Worm (Caenorhabditis elegans) whole organism, L4 larva: ENCODE results near the gene B0393.4.

ENCODE experiments used
- D1046.2 ChIP-seq: fragments of 200-800 bp; sonication (Bioruptor generic); IDR thresholded peaks from 2 replicates; pipeline ENCODE4 v1.3.6; 2022; ENCODE audit warnings: missing genetic modification characterization, missing compliant biosample characterization
- Y105C5A.15 ChIP-seq: fragments of 200-800 bp; sonication (Bioruptor generic); IDR thresholded peaks from 2 replicates; pipeline ENCODE4 v1.3.6; 2022; ENCODE audit warnings: missing genetic modification characterization, missing compliant biosample characterization
- aha-1 ChIP-seq: fragments of 150-350 bp; peaks from one replicate; lab custom pipeline; 2014; ENCODE audit warnings: missing biosample characterization, missing genetic modification characterization
- aly-2 ChIP-seq: sonication (generic microtip); optimal IDR thresholded peaks from 2 replicates; lab custom pipeline; 2018; ENCODE audit warnings: missing biosample characterization, missing genetic modification characterization
- ama-1 ChIP-seq: fragments of 150-350 bp; optimal IDR thresholded peaks from 2 replicates; lab custom pipeline; 2014; ENCODE audit warnings: inconsistent platforms, mixed read lengths
- arid-1 ChIP-seq: fragments of 200-800 bp; sonication (Bioruptor generic); conservative IDR thresholded peaks from 2 replicates; pipeline ENCODE4 v1.3.6; 2022; ENCODE audit warnings: missing genetic modification reagents, missing genetic modification characterization, missing compliant biosample characterization
- attf-4 ChIP-seq: sonication (generic microtip); optimal IDR thresholded peaks from 3 replicates; lab custom pipeline; 2017; ENCODE audit warnings: missing biosample characterization, missing genetic modification characterization
- ceh-44 ChIP-seq: fragments of 200-800 bp; sonication (Bioruptor generic); IDR thresholded peaks from 2 replicates; pipeline ENCODE4 v1.3.6; 2022; ENCODE audit warnings: missing genetic modification reagents, missing genetic modification characterization, missing compliant biosample characterization
- ceh-82 ChIP-seq: sonication (generic microtip); optimal IDR thresholded peaks from 2 replicates; lab custom pipeline; 2017; ENCODE audit warnings: missing biosample characterization, missing genetic modification characterization
- ces-1 ChIP-seq: fragments of 150-350 bp; sonication (generic microtip); optimal IDR thresholded peaks from 4 replicates; lab custom pipeline; 2014; ENCODE audit warnings: missing biosample characterization, missing genetic modification reagents, missing genetic modification characterization
- ctbp-1 ChIP-seq: fragments of 200-800 bp; sonication (Bioruptor generic); IDR thresholded peaks from 2 replicates; pipeline ENCODE4 v1.3.6; 2022; ENCODE audit warnings: missing genetic modification reagents, missing genetic modification characterization, missing compliant biosample characterization
- daf-16 ChIP-seq, 3 experiments: sonication (generic microtip); optimal IDR thresholded peaks; 2 replicates each; lab custom pipeline; 2016 to 2017; ENCODE audit warnings: missing genetic modification characterization in 3 of 3, missing genetic modification reagents in 3 of 3, mild to moderate bottlenecking in 2 of 3, missing compliant biosample characterization in 2 of 3, missing biosample characterization in 1 of 3, moderate library complexity in 1 of 3
- daf-8 ChIP-seq: fragments of 200-800 bp; sonication (Bioruptor generic); IDR thresholded peaks from 2 replicates; pipeline ENCODE4 v1.3.6; 2022; ENCODE audit warnings: missing genetic modification characterization, missing compliant biosample characterization
- fos-1 ChIP-seq: fragments of 150-350 bp; optimal IDR thresholded peaks from 2 replicates; lab custom pipeline; 2014; ENCODE audit warnings: missing biosample characterization, missing genetic modification characterization
- hif-1 ChIP-seq, 2 experiments: sonication (generic microtip); optimal IDR thresholded peaks; 2 replicates each; lab custom pipeline; 2016 to 2017; ENCODE audit warnings: missing compliant biosample characterization in 2 of 2, missing genetic modification characterization in 2 of 2, missing genetic modification reagents in 2 of 2, missing genotype in 2 of 2, mild to moderate bottlenecking in 1 of 2
- hlh-11 ChIP-seq: fragments of 200-800 bp; sonication (Bioruptor generic); optimal IDR thresholded peaks from 2 replicates; lab custom pipeline; 2018; ENCODE audit warnings: mild to moderate bottlenecking, missing genetic modification characterization, missing compliant biosample characterization
- hlh-30 ChIP-seq: sonication (generic microtip); optimal IDR thresholded peaks from 2 replicates; lab custom pipeline; 2017; ENCODE audit warnings: antibody characterized with exemption, mild to moderate bottlenecking, missing genetic modification characterization, missing compliant biosample characterization; ENCODE audit not compliant: insufficient read depth
- hmg-1.1 ChIP-seq: fragments of 200-800 bp; sonication (Bioruptor generic); IDR thresholded peaks from 2 replicates; pipeline ENCODE4 v1.3.6; 2022; ENCODE audit warnings: missing genetic modification reagents, missing genetic modification characterization, missing compliant biosample characterization
- lin-15B ChIP-seq: fragments of 150-350 bp; sonication (generic microtip); optimal IDR thresholded peaks from 3 replicates; lab custom pipeline; 2014; ENCODE audit warnings: missing biosample characterization, missing genetic modification characterization
- lin-38 ChIP-seq: fragments of 200-800 bp; sonication (Bioruptor generic); IDR thresholded peaks from 2 replicates; pipeline ENCODE4 v1.3.6; 2022; ENCODE audit warnings: missing genetic modification reagents, missing genetic modification characterization, missing compliant biosample characterization
- lir-3 ChIP-seq: sonication (generic microtip); optimal IDR thresholded peaks from 2 replicates; lab custom pipeline; 2016; ENCODE audit warnings: mild to moderate bottlenecking, missing genetic modification characterization, missing compliant biosample characterization
- lsy-2 ChIP-seq, 2 experiments: fragments of 150-350 bp in 1 of 2; sonication (generic microtip) in 1 of 2; optimal IDR thresholded peaks; 2 replicates each; lab custom pipeline; 2014 to 2017; ENCODE audit warnings: missing biosample characterization in 2 of 2, missing genetic modification characterization in 2 of 2
- mes-2 ChIP-seq: sonication (generic microtip); optimal IDR thresholded peaks from 2 replicates; lab custom pipeline; 2016; ENCODE audit warnings: missing genotype, mild to moderate bottlenecking, missing genetic modification characterization, missing compliant biosample characterization; ENCODE audit not compliant: poor library complexity, severe bottlenecking
- nhr-102 ChIP-seq: sonication (generic microtip); optimal IDR thresholded peaks from 2 replicates; lab custom pipeline; 2016; ENCODE audit warnings: mild to moderate bottlenecking, missing genetic modification characterization, moderate library complexity, missing compliant biosample characterization
- nhr-25 ChIP-seq: sonication (generic microtip); optimal IDR thresholded peaks from 2 replicates; lab custom pipeline; 2017; ENCODE audit warnings: missing genetic modification characterization, mild to moderate bottlenecking, missing compliant biosample characterization, antibody characterized with exemption, moderate library complexity, borderline replicate concordance; ENCODE audit not compliant: insufficient read depth
- nhr-41 ChIP-seq: fragments of 200-800 bp; sonication (Bioruptor generic); IDR thresholded peaks from 2 replicates; pipeline ENCODE4 v1.3.6; 2022; ENCODE audit warnings: missing genetic modification reagents, missing genetic modification characterization, missing compliant biosample characterization
- nhr-6 ChIP-seq: fragments of 150-350 bp; optimal IDR thresholded peaks from 2 replicates; lab custom pipeline; 2014; ENCODE audit warnings: missing biosample characterization, missing genetic modification characterization
- nhr-76 ChIP-seq: fragments of 150-350 bp; optimal IDR thresholded peaks from 2 replicates; lab custom pipeline; 2014; ENCODE audit warnings: missing biosample characterization, missing genetic modification characterization
- pqm-1 ChIP-seq: sonication (generic microtip); optimal IDR thresholded peaks from 2 replicates; lab custom pipeline; 2017; ENCODE audit warnings: missing biosample characterization, missing genetic modification characterization
- rbr-2 ChIP-seq: sonication (generic microtip); optimal IDR thresholded peaks from 2 replicates; lab custom pipeline; 2016; ENCODE audit warnings: missing genotype, missing genetic modification characterization, missing compliant biosample characterization
- snpc-1.2 ChIP-seq: fragments of 200-800 bp; sonication (Bioruptor generic); IDR thresholded peaks from 2 replicates; pipeline ENCODE4 v1.3.6; 2022; ENCODE audit warnings: missing genetic modification reagents, missing genetic modification characterization, missing compliant biosample characterization
- tra-1 ChIP-seq: fragments of 200-800 bp; sonication (Bioruptor generic); IDR thresholded peaks from 2 replicates; pipeline ENCODE4 v1.3.6; 2022; ENCODE audit warnings: missing genetic modification reagents, missing genetic modification characterization, missing compliant biosample characterization
- unc-39 ChIP-seq: sonication (generic microtip); optimal IDR thresholded peaks from 2 replicates; lab custom pipeline; 2017; ENCODE audit warnings: missing biosample characterization, missing genetic modification characterization
- vab-7 ChIP-seq: fragments of 200-800 bp; sonication (Bioruptor generic); IDR thresholded peaks from 2 replicates; pipeline ENCODE4 v1.3.6; 2022; ENCODE audit warnings: missing genetic modification reagents, missing genetic modification characterization, missing compliant biosample characterization
- zfp-2 ChIP-seq: sonication (generic microtip); optimal IDR thresholded peaks from 2 replicates; lab custom pipeline; 2016; ENCODE audit warnings: mild to moderate bottlenecking, missing genetic modification characterization, missing compliant biosample characterization
- zfp-3 ChIP-seq: fragments of 200-800 bp; sonication (Bioruptor generic); conservative IDR thresholded peaks from 2 replicates; pipeline ENCODE4 v1.3.6; 2022; ENCODE audit warnings: missing genetic modification reagents, missing genetic modification characterization, missing compliant biosample characterization
- zip-11 ChIP-seq: fragments of 200-800 bp; sonication (Bioruptor generic); IDR thresholded peaks from 2 replicates; pipeline ENCODE4 v1.3.6; 2022; ENCODE audit warnings: missing genetic modification characterization, missing compliant biosample characterization
- ztf-7 ChIP-seq: fragments of 150-350 bp; optimal IDR thresholded peaks from 2 replicates; lab custom pipeline; 2014; ENCODE audit warnings: missing biosample characterization, missing genetic modification characterization

The B0393.4 gene

ce11 chrIII:4763509-4763908, at the start of gene B0393.4:
Gene B0393.4 (minus strand): TSS chrIII:4763609.
- TF ChIP-seq fos-1 (tag; lab: Kevin White, UChicago) (no peak), zfp-3 (no peak), ztf-7 (tag; lab: Kevin White, UChicago) (no peak), unc-39 (no peak), hif-1 (tag; optimal IDR thresholded peaks at IDR 0.05; lab: Kevin White, UChicago) (no peak), ama-1 (lab: Kevin White, UChicago) (no peak), nhr-102 (no peak), nhr-76 (tag; lab: Kevin White, UChicago) (no peak), snpc-1.2 (GFP tag; lab: Robert Waterston, UW) (no peak), attf-4 (tag; lab: Kevin White, UChicago) (no peak), rbr-2 (no peak), pqm-1 (tag; lab: Kevin White, UChicago) (no peak), D1046.2 (GFP tag; lab: Robert Waterston, UW) (no peak), aly-2 (tag; lab: Kevin White, UChicago) (no peak), ces-1 (GFP tag; lab: Kevin White, UChicago) (no peak), lsy-2 (tag; optimal IDR thresholded peaks at IDR 0.05; lab: Kevin White, UChicago) (no peak), lir-3 (tag; lab: Kevin White, UChicago) (no peak)

ce11 chrIII:4811195-4811594, 47.8 kb upstream of the B0393.4 start, which contains the start of gene C38D4.7:
Gene C38D4.7 (minus strand): TSS chrIII:4811295.
- no peak for TF ChIP-seq aha-1
- no peak for TF ChIP-seq hif-1 (tag; optimal IDR thresholded peaks at IDR 0.05; lab: Kevin White, UChicago)
- TF ChIP-seq nhr-41, result no peak
- no peak for TF ChIP-seq lir-3 (tag; lab: Kevin White, UChicago)
- no peak for TF ChIP-seq hlh-11 (tag; lab: Kevin White, UChicago)
- TF ChIP-seq arid-1 (GFP tag; lab: Robert Waterston, UW), result no peak
- TF ChIP-seq Y105C5A.15 (GFP tag; lab: Robert Waterston, UW), result no peak
- no peak for TF ChIP-seq lin-15B (tag; lab: Kevin White, UChicago)

- TF ChIP-seq lin-38 (GFP tag; lab: Robert Waterston, UW), result no peak
- TF ChIP-seq hlh-30 (tag; lab: Kevin White, UChicago), result no peak
- no peak for TF ChIP-seq daf-8
- no peak for TF ChIP-seq tra-1 (GFP tag; lab: Robert Waterston, UW)
- no peak for TF ChIP-seq zip-11
- no peak for TF ChIP-seq lsy-2 (tag; optimal IDR thresholded peaks at IDR 0.05; lab: Kevin White, UChicago)
- no peak for TF ChIP-seq hmg-1.1 (GFP tag; lab: Robert Waterston, UW)
These were observed 46.2 kb upstream of the B0393.4 start, which contains the start of gene pal-1 for ce11 chrIII:4809526-4810153. Gene pal-1 (minus strand): TSS chrIII:4809576.

DNA sequence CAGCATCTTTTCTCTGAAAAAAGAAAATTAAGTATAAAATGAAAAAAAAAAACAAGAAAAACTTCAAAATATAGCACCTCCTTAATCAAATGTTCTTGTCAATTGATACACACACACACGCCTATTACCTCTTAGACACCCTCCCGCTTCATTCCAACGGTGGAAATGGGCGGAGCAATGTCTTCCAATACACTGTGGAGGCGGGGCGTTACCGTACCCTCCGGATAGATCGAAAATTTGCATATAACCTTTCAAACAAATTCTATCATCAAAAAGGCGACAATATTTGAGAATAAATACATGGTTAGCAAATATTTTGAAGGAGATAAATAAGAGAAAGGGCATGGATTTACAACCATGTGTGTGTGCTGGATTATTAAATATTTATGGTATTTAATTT, 44.7 kb upstream of the B0393.4 start:
- TF ChIP-seq lin-38 (GFP tag; lab: Robert Waterston, UW), result 0 out of 2 replicates have a peak, but pooled peaks have one; percentile 17
- no peak for TF ChIP-seq daf-16 (GFP tag; optimal IDR thresholded peaks at IDR 0.05; lab: Kevin White, UChicago)
- peak; percentile 9 for TF ChIP-seq daf-16 (tag; optimal IDR thresholded peaks at IDR 0.05; lab: Kevin White, UChicago)
- no peak for TF ChIP-seq fos-1 (tag; lab: Kevin White, UChicago)

DNA sequence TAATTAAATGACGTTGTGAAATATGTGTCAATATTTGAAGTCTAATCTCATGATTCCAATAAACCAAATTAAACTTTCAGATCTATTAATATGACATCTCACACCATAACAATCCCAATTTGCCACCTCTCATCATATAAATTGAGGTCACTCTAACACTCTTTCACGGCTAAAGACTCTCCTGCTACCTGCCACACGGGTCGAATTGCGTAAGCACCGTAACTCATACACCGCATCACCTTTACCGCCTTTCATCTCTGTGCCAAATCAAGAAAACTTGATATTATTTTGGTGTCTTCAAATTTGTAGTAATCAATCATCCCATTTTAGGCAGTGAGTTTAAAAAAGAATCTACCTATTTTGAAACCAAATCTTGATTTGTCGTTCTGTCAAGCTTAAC, 42.9 kb upstream of the B0393.4 start:
- no peak for TF ChIP-seq ceh-44 (GFP tag; lab: Robert Waterston, UW)
- no peak for TF ChIP-seq hlh-11 (tag; lab: Kevin White, UChicago)
- TF ChIP-seq zip-11, result no peak
- no peak for TF ChIP-seq unc-39
- no peak for TF ChIP-seq nhr-41
- TF ChIP-seq nhr-6 (tag; lab: Kevin White, UChicago), result no peak
- TF ChIP-seq nhr-25 (tag; lab: Kevin White, UChicago), result no peak
- no peak for TF ChIP-seq aly-2 (tag; lab: Kevin White, UChicago)
- no peak for TF ChIP-seq zfp-2 (tag; lab: Kevin White, UChicago)
- no peak for TF ChIP-seq mes-2
- TF ChIP-seq ceh-82 (tag; lab: Kevin White, UChicago), result no peak
- TF ChIP-seq vab-7, result no peak
- no peak for TF ChIP-seq ctbp-1 (GFP tag; lab: Robert Waterston, UW)
